Worm (Caenorhabditis elegans) whole organism, mixed stage, embryonic: ENCODE results near the gene T21C12.4.

ENCODE experiments used
- M03D4.4 ChIP-seq: sonication (generic microtip); optimal IDR thresholded peaks from 2 replicates; lab custom pipeline; 2017; ENCODE audit warnings: mild to moderate bottlenecking, missing genetic modification characterization, missing compliant biosample characterization
- bed-3 ChIP-seq: fragments of 200-800 bp; sonication (Bioruptor generic); optimal IDR thresholded peaks from 3 replicates; lab custom pipeline; 2018; ENCODE audit warnings: mild to moderate bottlenecking, missing genetic modification characterization, moderate library complexity, missing compliant biosample characterization
- blmp-1 ChIP-seq: fragments of 150-350 bp; optimal IDR thresholded peaks from 2 replicates; lab custom pipeline; 2014; ENCODE audit warnings: missing biosample characterization, missing genetic modification characterization
- ceh-39 ChIP-seq: fragments of 150-350 bp; optimal IDR thresholded peaks from 2 replicates; lab custom pipeline; 2014; ENCODE audit warnings: missing biosample characterization, missing genetic modification characterization
- ces-1 ChIP-seq: fragments of 150-350 bp; optimal IDR thresholded peaks from 2 replicates; lab custom pipeline; 2014; ENCODE audit warnings: missing biosample characterization, missing genetic modification reagents, missing genetic modification characterization
- cnd-1 ChIP-seq: fragments of 200-800 bp; sonication (Bioruptor generic); optimal IDR thresholded peaks from 2 replicates; lab custom pipeline; 2018; ENCODE audit warnings: mild to moderate bottlenecking, missing genetic modification characterization, missing compliant biosample characterization
- elt-1 ChIP-seq: sonication (generic microtip); optimal IDR thresholded peaks from 2 replicates; lab custom pipeline; 2017; ENCODE audit warnings: missing genetic modification characterization, mild to moderate bottlenecking, missing compliant biosample characterization, antibody characterized with exemption, moderate library complexity, borderline replicate concordance; ENCODE audit not compliant: insufficient read depth
- ham-2 ChIP-seq: fragments of 200-800 bp; sonication (Bioruptor generic); optimal IDR thresholded peaks from 2 replicates; lab custom pipeline; 2018; ENCODE audit warnings: mild to moderate bottlenecking, missing genetic modification characterization, missing compliant biosample characterization
- hlh-1 ChIP-seq: fragments of 150-350 bp; optimal IDR thresholded peaks from 2 replicates; lab custom pipeline; 2014; ENCODE audit warnings: missing biosample characterization, missing genetic modification reagents, missing genetic modification characterization
- lin-13 ChIP-seq: fragments of 150-350 bp; optimal IDR thresholded peaks from 2 replicates; lab custom pipeline; 2014; ENCODE audit warnings: missing biosample characterization, missing genetic modification characterization
- lsy-2 ChIP-seq: fragments of 150-350 bp; optimal IDR thresholded peaks from 2 replicates; lab custom pipeline; 2014; ENCODE audit warnings: missing biosample characterization, missing genetic modification characterization
- mab-5 ChIP-seq: fragments of 150-350 bp; optimal IDR thresholded peaks from 2 replicates; lab custom pipeline; 2014; ENCODE audit warnings: missing biosample characterization, missing genetic modification characterization
- mep-1 ChIP-seq: fragments of 150-350 bp; optimal IDR thresholded peaks from 2 replicates; lab custom pipeline; 2017; ENCODE audit warnings: missing biosample characterization, missing genetic modification reagents, missing genetic modification characterization, inconsistent platforms
- mls-2 ChIP-seq: sonication (generic microtip); optimal IDR thresholded peaks from 2 replicates; lab custom pipeline; 2016; ENCODE audit warnings: mild to moderate bottlenecking, missing genetic modification characterization, moderate library complexity, missing compliant biosample characterization
- nhr-12 ChIP-seq: fragments of 150-350 bp; optimal IDR thresholded peaks from 2 replicates; lab custom pipeline; 2014; ENCODE audit warnings: missing biosample characterization, missing genetic modification characterization
- nhr-237 ChIP-seq: fragments of 150-350 bp; optimal IDR thresholded peaks from 2 replicates; lab custom pipeline; 2014; ENCODE audit warnings: missing biosample characterization, missing genetic modification characterization
- nhr-28 ChIP-seq: fragments of 150-350 bp; optimal IDR thresholded peaks from 2 replicates; lab custom pipeline; 2014; ENCODE audit warnings: missing biosample characterization, missing genetic modification characterization
- nhr-76 ChIP-seq: sonication (generic microtip); optimal IDR thresholded peaks from 2 replicates; lab custom pipeline; 2017; ENCODE audit warnings: missing biosample characterization, missing genetic modification characterization
- pha-4 ChIP-seq: fragments of 150-350 bp; optimal IDR thresholded peaks from 2 replicates; lab custom pipeline; 2018; ENCODE audit warnings: missing biosample characterization, missing genetic modification reagents, missing genetic modification characterization
- sem-2 ChIP-seq: fragments of 200-800 bp; sonication (Bioruptor generic); optimal IDR thresholded peaks from 2 replicates; lab custom pipeline; 2018; ENCODE audit warnings: mild to moderate bottlenecking, missing genetic modification characterization, missing compliant biosample characterization
- sptf-1 ChIP-seq: sonication (generic microtip); optimal IDR thresholded peaks from 2 replicates; lab custom pipeline; 2017; ENCODE audit warnings: mild to moderate bottlenecking, missing genetic modification characterization, moderate library complexity, missing compliant biosample characterization
- unc-120 ChIP-seq: sonication (generic microtip); optimal IDR thresholded peaks from 2 replicates; lab custom pipeline; 2017; ENCODE audit warnings: missing genetic modification characterization, missing compliant biosample characterization; ENCODE audit not compliant: poor library complexity, severe bottlenecking
- unc-39 ChIP-seq: fragments of 150-350 bp; optimal IDR thresholded peaks from 2 replicates; lab custom pipeline; 2014; ENCODE audit warnings: missing biosample characterization, missing genetic modification characterization
- unc-62 ChIP-seq: fragments of 150-350 bp; optimal IDR thresholded peaks from 2 replicates; lab custom pipeline; 2014; ENCODE audit warnings: missing biosample characterization, missing genetic modification reagents, missing genetic modification characterization
- zip-8 ChIP-seq: fragments of 150-350 bp; optimal IDR thresholded peaks from 2 replicates; lab custom pipeline; 2014; ENCODE audit warnings: missing biosample characterization, missing genetic modification characterization
- ztf-11 ChIP-seq: fragments of 150-350 bp; optimal IDR thresholded peaks from 2 replicates; lab custom pipeline; 2014; ENCODE audit warnings: missing biosample characterization, missing genetic modification characterization

T21C12.4 gene

ce11 chrIII:10520523-10520922 lies 37.3 kb downstream of the T21C12.4 start, which contains the start of gene unc-49:
Gene unc-49 (plus strand): TSS chrIII:10520762.
- TF ChIP-seq unc-62 (GFP tag; lab: Kevin White, UChicago) (peak; percentile 22), hlh-1 (tag; lab: Kevin White, UChicago) (peak; percentile 62), unc-120 (tag; lab: Kevin White, UChicago) (peak; percentile 47), ceh-39 (no peak), ztf-11 (tag; lab: Kevin White, UChicago) (no peak)
- TF ChIP-seq, all 35 proteins: peak for 3

- no peak for TF ChIP-seq blmp-1
- no peak for TF ChIP-seq ces-1 (GFP tag; lab: Kevin White, UChicago)
- TF ChIP-seq elt-1 (tag; lab: Kevin White, UChicago), result no peak
- TF ChIP-seq cnd-1 (tag; lab: Kevin White, UChicago), result no peak
Observed at ce11 chrIII:10519615-10520014, 38.2 kb downstream of the T21C12.4 start.

- no peak for TF ChIP-seq cnd-1 (tag; lab: Kevin White, UChicago)
- TF ChIP-seq bed-3 (GFP tag; lab: Kevin White, UChicago), result no peak
- TF ChIP-seq ztf-11 (tag; lab: Kevin White, UChicago), result no peak
- TF ChIP-seq ces-1 (GFP tag; lab: Kevin White, UChicago), result no peak
- no peak for TF ChIP-seq hlh-1 (tag; lab: Kevin White, UChicago)
- TF ChIP-seq sem-2, result no peak
- no peak for TF ChIP-seq mls-2 (tag; lab: Kevin White, UChicago)
- no peak for TF ChIP-seq zip-8
- TF ChIP-seq unc-39 (tag; lab: Kevin White, UChicago), result no peak
- no peak for TF ChIP-seq mep-1 (tag; lab: Kevin White, UChicago)
Observed at ce11 chrIII:10518884-10519283, 38.9 kb downstream of the T21C12.4 start.

ce11 chrIII:10515751-10516150 lies 42.1 kb downstream of the T21C12.4 start:
- TF ChIP-seq nhr-12, result no peak
- TF ChIP-seq ham-2 (GFP tag; lab: Kevin White, UChicago), result no peak
- no peak for TF ChIP-seq sptf-1 (tag; lab: Kevin White, UChicago)
- no peak for TF ChIP-seq blmp-1
- no peak for TF ChIP-seq lin-13
- no peak for TF ChIP-seq ztf-11 (tag; lab: Kevin White, UChicago)
- no peak for TF ChIP-seq zip-8
- no peak for TF ChIP-seq pha-4 (tag; lab: Kevin White, UChicago)
- TF ChIP-seq nhr-76 (tag; lab: Kevin White, UChicago), result no peak
- TF ChIP-seq nhr-28 (tag; lab: Kevin White, UChicago), result no peak
- TF ChIP-seq ces-1 (GFP tag; lab: Kevin White, UChicago), result no peak

ce11 chrIII:10512570-10512969 lies 45.2 kb downstream of the T21C12.4 start:
- peak; percentile 60 for TF ChIP-seq ces-1 (GFP tag; lab: Kevin White, UChicago)
- TF ChIP-seq mab-5 (tag; lab: Kevin White, UChicago), result no peak

ce11 chrIII:10506699-10507248 lies 51.0 kb downstream of the T21C12.4 start, which contains the start of the genes sip-1 and sly-1:
Gene sip-1 (minus strand): TSS chrIII:10506801.
Gene sly-1 (plus strand): TSS chrIII:10507058.
- TF ChIP-seq hlh-1 (tag; lab: Kevin White, UChicago) (peak; percentile 21), mab-5 (tag; lab: Kevin White, UChicago) (no peak), unc-39 (tag; lab: Kevin White, UChicago) (no peak), sptf-1 (tag; lab: Kevin White, UChicago) (no peak), M03D4.4 (tag; lab: Kevin White, UChicago) (no peak), mep-1 (tag; lab: Kevin White, UChicago) (peak; percentile 72), lsy-2 (tag; lab: Kevin White, UChicago) (peak; percentile 61), pha-4 (tag; lab: Kevin White, UChicago) (peak; percentile 50), lin-13 (peak; percentile 47), nhr-237 (tag; lab: Kevin White, UChicago) (peak; percentile 48), sem-2 (no peak), ceh-39 (peak; percentile 24), ces-1 (GFP tag; lab: Kevin White, UChicago) (peak; percentile 44)
